Fruit fly (Drosophila melanogaster) whole organism, prepupa: Measurements from ENCODE around the gene CG42238.

ENCODE experiments used
- Blimp-1 ChIP-seq: fragments of 200-800 bp; sonication (Bioruptor generic); optimal IDR thresholded peaks from 3 replicates; lab custom pipeline; 2017; ENCODE audit warnings: missing biosample characterization, missing genetic modification characterization, mild to moderate bottlenecking, moderate library complexity, missing genetic modification reagents
- CG10631 ChIP-seq: fragments of 200-800 bp; sonication (Bioruptor generic); optimal IDR thresholded peaks from 2 replicates; lab custom pipeline; 2016; ENCODE audit warnings: missing biosample characterization, missing genetic modification characterization
- CG10669 ChIP-seq: fragments of 200-800 bp; sonication (Bioruptor generic); optimal IDR thresholded peaks from 3 replicates; lab custom pipeline; 2018; ENCODE audit warnings: missing biosample characterization, mild to moderate bottlenecking, missing genetic modification characterization, moderate library complexity
- CG15336 ChIP-seq: fragments of 200-800 bp; sonication (Bioruptor generic); IDR thresholded peaks from 2 replicates; pipeline ENCODE4 v1.3.6; 2022; ENCODE audit warnings: missing biosample characterization, missing genetic modification characterization
- CG1621 ChIP-seq: fragments of 200-800 bp; sonication (Bioruptor generic); optimal IDR thresholded peaks from 3 replicates; lab custom pipeline; 2018; ENCODE audit warnings: missing biosample characterization, mild to moderate bottlenecking, missing genetic modification characterization
- CG16779 ChIP-seq: fragments of 200-800 bp; sonication (Bioruptor generic); optimal IDR thresholded peaks from 3 replicates; lab custom pipeline; 2017; ENCODE audit warnings: missing biosample characterization, mild to moderate bottlenecking, missing genetic modification characterization
- CG31627 ChIP-seq: fragments of 200-800 bp; sonication (Bioruptor generic); optimal IDR thresholded peaks from 3 replicates; lab custom pipeline; 2016; ENCODE audit warnings: missing biosample characterization, missing genetic modification characterization
- CG34406 ChIP-seq: fragments of 200-800 bp; sonication (Bioruptor generic); optimal IDR thresholded peaks from 3 replicates; lab custom pipeline; 2016; ENCODE audit warnings: missing biosample characterization, missing genetic modification characterization
- CG3919 ChIP-seq: fragments of 200-800 bp; sonication (Bioruptor generic); optimal IDR thresholded peaks from 3 replicates; lab custom pipeline; 2016; ENCODE audit warnings: missing biosample characterization, missing genetic modification characterization
- CG6163 ChIP-seq: fragments of 200-800 bp; sonication (Bioruptor generic); IDR thresholded peaks from 3 replicates; pipeline ENCODE4 v1.3.6; 2022; ENCODE audit warnings: missing biosample characterization, missing genetic modification characterization
- CG6276 ChIP-seq: fragments of 200-800 bp; sonication (Bioruptor generic); optimal IDR thresholded peaks from 2 replicates; lab custom pipeline; 2017; ENCODE audit warnings: missing biosample characterization, mild to moderate bottlenecking, missing genetic modification characterization
- CG6792 ChIP-seq: fragments of 200-800 bp; sonication (Bioruptor generic); optimal IDR thresholded peaks from 3 replicates; lab custom pipeline; 2016; ENCODE audit warnings: missing biosample characterization, missing genetic modification characterization
- CG6808 ChIP-seq: fragments of 200-800 bp; sonication (Bioruptor generic); optimal IDR thresholded peaks from 3 replicates; lab custom pipeline; 2017; ENCODE audit warnings: missing biosample characterization, missing genetic modification characterization, mild to moderate bottlenecking, moderate library complexity, missing genetic modification reagents
- CG6854 ChIP-seq: fragments of 200-800 bp; sonication (Bioruptor generic); optimal IDR thresholded peaks from 2 replicates; lab custom pipeline; 2017; ENCODE audit warnings: missing biosample characterization, mild to moderate bottlenecking, missing genetic modification characterization
- CG8119 ChIP-seq: fragments of 200-800 bp; sonication (Bioruptor generic); IDR thresholded peaks from 3 replicates; pipeline ENCODE4 v1.3.6; 2022; ENCODE audit warnings: missing biosample characterization, missing genetic modification characterization
- CG8319 ChIP-seq: fragments of 200-800 bp; sonication (Bioruptor generic); optimal IDR thresholded peaks from 3 replicates; lab custom pipeline; 2016; ENCODE audit warnings: missing biosample characterization, missing genetic modification characterization
- CG8632 ChIP-seq: fragments of 200-800 bp; sonication (Bioruptor generic); optimal IDR thresholded peaks from 3 replicates; lab custom pipeline; 2016; ENCODE audit warnings: missing biosample characterization, missing genetic modification characterization
- Eip75B ChIP-seq: fragments of 200-800 bp; sonication (Bioruptor generic); optimal IDR thresholded peaks from 3 replicates; lab custom pipeline; 2016; ENCODE audit warnings: missing biosample characterization, missing genetic modification characterization
- Eip78C ChIP-seq: fragments of 200-800 bp; sonication (Bioruptor generic); peaks from one replicate; lab custom pipeline; 2016; ENCODE audit warnings: missing biosample characterization, missing genetic modification characterization
- Eip93F ChIP-seq: fragments of 200-800 bp; sonication (Bioruptor generic); optimal IDR thresholded peaks from 2 replicates; lab custom pipeline; 2016; ENCODE audit warnings: missing biosample characterization, mild to moderate bottlenecking, missing genetic modification characterization
- Ets96B ChIP-seq: fragments of 200-800 bp; optimal IDR thresholded peaks from 2 replicates; lab custom pipeline; 2019; ENCODE audit warnings: missing biosample characterization, mild to moderate bottlenecking, missing genetic modification characterization, moderate library complexity
- Gug ChIP-seq: fragments of 200-800 bp; sonication (Bioruptor generic); IDR thresholded peaks from 2 replicates; pipeline ENCODE4 v1.3.6; 2022; ENCODE audit warnings: missing biosample characterization, missing genetic modification characterization
- Hr38 ChIP-seq: sonication (Bioruptor generic); optimal IDR thresholded peaks from 2 replicates; lab custom pipeline; 2016; ENCODE audit warnings: missing biosample characterization, missing genetic modification characterization
- Hr39 ChIP-seq: fragments of 200-800 bp; sonication (Bioruptor generic); optimal IDR thresholded peaks from 2 replicates; lab custom pipeline; 2016; ENCODE audit warnings: missing biosample characterization, missing genetic modification characterization
- Lpt ChIP-seq: fragments of 200-800 bp; sonication (Bioruptor generic); optimal IDR thresholded peaks from 3 replicates; lab custom pipeline; 2016; ENCODE audit warnings: missing biosample characterization, missing genetic modification characterization
- OdsH ChIP-seq: fragments of 200-800 bp; sonication (Bioruptor generic); optimal IDR thresholded peaks from 3 replicates; lab custom pipeline; 2016; ENCODE audit warnings: missing biosample characterization, missing genetic modification characterization
- Smox ChIP-seq: fragments of 200-800 bp; sonication (Bioruptor generic); optimal IDR thresholded peaks from 3 replicates; lab custom pipeline; 2016; ENCODE audit warnings: missing biosample characterization, missing genetic modification characterization
- Sox14 ChIP-seq: fragments of 200-800 bp; sonication (Bioruptor generic); optimal IDR thresholded peaks from 3 replicates; lab custom pipeline; 2016; ENCODE audit warnings: missing biosample characterization, missing genetic modification characterization
- Sox15 ChIP-seq: fragments of 200-800 bp; sonication (Bioruptor generic); optimal IDR thresholded peaks from 3 replicates; lab custom pipeline; 2016; ENCODE audit warnings: missing biosample characterization, missing genetic modification characterization
- achi ChIP-seq: fragments of 200-800 bp; sonication (Bioruptor generic); optimal IDR thresholded peaks from 3 replicates; lab custom pipeline; 2016; ENCODE audit warnings: missing biosample characterization, missing genetic modification characterization
- cyc ChIP-seq: fragments of 200-800 bp; sonication (Bioruptor generic); optimal IDR thresholded peaks from 3 replicates; lab custom pipeline; 2016; ENCODE audit warnings: missing biosample characterization, missing genetic modification characterization
- eg ChIP-seq: fragments of 200-800 bp; sonication (Bioruptor generic); IDR thresholded peaks from 3 replicates; pipeline ENCODE4 v1.3.6; 2022; ENCODE audit warnings: missing biosample characterization, missing genetic modification characterization
- esn ChIP-seq: fragments of 200-800 bp; sonication (Bioruptor generic); optimal IDR thresholded peaks from 2 replicates; lab custom pipeline; 2016; ENCODE audit warnings: missing biosample characterization, mild to moderate bottlenecking, missing genetic modification characterization, moderate library complexity
- fd85E ChIP-seq: fragments of 200-800 bp; sonication (Bioruptor generic); optimal IDR thresholded peaks from 3 replicates; lab custom pipeline; 2016; ENCODE audit warnings: missing biosample characterization, missing genetic modification characterization
- fkh ChIP-seq: fragments of 200-800 bp; sonication (Bioruptor generic); optimal IDR thresholded peaks from 3 replicates; lab custom pipeline; 2017; ENCODE audit warnings: missing biosample characterization, mild to moderate bottlenecking, missing genetic modification characterization, moderate library complexity
- lz ChIP-seq: fragments of 200-800 bp; sonication (Bioruptor generic); optimal IDR thresholded peaks from 3 replicates; lab custom pipeline; 2016; ENCODE audit warnings: missing biosample characterization, missing genetic modification characterization
- net ChIP-seq: fragments of 200-800 bp; sonication (Bioruptor generic); optimal IDR thresholded peaks from 3 replicates; lab custom pipeline; 2016; ENCODE audit warnings: missing biosample characterization, missing genetic modification characterization
- pdm3 ChIP-seq: fragments of 200-800 bp; sonication (Bioruptor generic); optimal IDR thresholded peaks from 3 replicates; lab custom pipeline; 2016; ENCODE audit warnings: missing biosample characterization, missing genetic modification characterization
- salr ChIP-seq, 2 experiments: fragments of 200-800 bp; sonication (Bioruptor generic); optimal IDR thresholded peaks; 3 replicates each; lab custom pipeline; 2016 to 2018; ENCODE audit warnings: missing biosample characterization in 2 of 2, missing genetic modification characterization in 2 of 2, mild to moderate bottlenecking in 1 of 2
- spab ChIP-seq: fragments of 200-800 bp; sonication (Bioruptor generic); optimal IDR thresholded peaks from 2 replicates; lab custom pipeline; 2017; ENCODE audit warnings: missing biosample characterization, mild to moderate bottlenecking, missing genetic modification characterization, missing genetic modification reagents
- ss ChIP-seq, 2 experiments: fragments of 200-800 bp; sonication (Bioruptor generic); optimal IDR thresholded peaks; 2 replicates in 1 of 2; 3 replicates in 1 of 2; lab custom pipeline; 2017 to 2018; ENCODE audit warnings: mild to moderate bottlenecking in 2 of 2, missing biosample characterization in 2 of 2, missing genetic modification characterization in 2 of 2, moderate library complexity in 1 of 2
- svp ChIP-seq: fragments of 200-800 bp; sonication (Bioruptor generic); peaks from one replicate; lab custom pipeline; 2016; ENCODE audit warnings: missing biosample characterization, missing genetic modification characterization
- topi ChIP-seq: fragments of 200-800 bp; sonication (Bioruptor generic); optimal IDR thresholded peaks from 3 replicates; lab custom pipeline; 2016; ENCODE audit warnings: missing biosample characterization, missing genetic modification characterization

Gene CG42238

DNA sequence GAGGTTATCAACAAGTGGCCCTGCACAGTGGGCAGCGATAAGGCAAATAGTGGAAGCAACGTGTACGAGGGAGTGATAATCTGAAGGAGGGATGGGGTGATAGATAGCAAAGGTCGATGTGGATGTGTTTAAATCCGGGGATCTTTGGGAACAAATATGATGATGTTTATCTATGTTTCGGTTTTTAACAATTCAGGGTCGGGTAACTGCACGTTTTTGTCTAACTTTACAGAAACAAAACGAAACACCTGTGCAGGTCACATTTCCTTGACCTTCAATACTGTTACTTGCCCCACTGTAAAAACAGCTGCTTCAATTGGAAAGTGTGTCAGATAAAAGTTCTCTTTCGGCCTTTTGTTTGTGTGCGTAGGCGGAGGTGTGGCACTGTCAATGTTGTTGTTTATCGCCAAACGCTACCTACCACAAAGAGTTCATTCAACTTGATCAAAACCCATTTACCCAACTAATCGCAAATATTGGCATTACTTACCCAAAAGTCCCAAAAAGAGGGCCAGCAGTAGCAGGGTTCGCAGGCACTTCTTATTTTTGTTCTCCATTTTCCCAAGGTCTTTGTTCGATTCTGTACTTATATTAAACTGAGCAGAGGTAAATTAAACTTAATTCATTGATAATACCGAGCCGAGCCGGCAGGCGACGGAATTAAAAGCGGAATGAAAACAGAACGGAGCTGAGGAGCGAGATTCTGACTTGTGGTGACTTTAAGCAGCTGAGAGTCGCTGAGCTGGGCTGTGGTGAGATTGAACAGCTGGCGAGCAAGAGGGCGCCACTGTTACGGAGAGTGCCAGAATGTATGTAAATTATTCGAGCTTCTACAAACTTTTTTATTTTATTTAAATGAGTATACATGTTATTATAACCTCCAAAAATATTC lies 129.5 kb downstream of the CG42238 start, which contains the start of gene Mtp (continued):
- TF ChIP-seq cyc (GFP tag; lab: Kevin White, UChicago) = peak; percentile 81
- peak; percentile 77; the same call in 2 of the 3 replicates for TF ChIP-seq eg (GFP tag; lab: Robert Waterston, UW)
- TF ChIP-seq pdm3 (GFP tag; lab: Kevin White, UChicago) = peak; percentile 83
- TF ChIP-seq CG10631 (GFP tag; lab: Kevin White, UChicago) = peak; percentile 71
- TF ChIP-seq Eip78C = peak; percentile 95
- TF ChIP-seq lz (GFP tag; lab: Kevin White, UChicago) = peak; percentile 87
- peak; percentile 69 for TF ChIP-seq Ets96B
- peak; percentile 59; the same call in 1 of the 2 replicates for TF ChIP-seq Gug (GFP tag; lab: Robert Waterston, UW)
- TF ChIP-seq CG6854 (GFP tag; lab: Kevin White, UChicago) = peak; percentile 45
- no peak for TF ChIP-seq spab (GFP tag; lab: Kevin White, UChicago)
- TF ChIP-seq topi (GFP tag; lab: Kevin White, UChicago) = peak; percentile 85

DNA sequence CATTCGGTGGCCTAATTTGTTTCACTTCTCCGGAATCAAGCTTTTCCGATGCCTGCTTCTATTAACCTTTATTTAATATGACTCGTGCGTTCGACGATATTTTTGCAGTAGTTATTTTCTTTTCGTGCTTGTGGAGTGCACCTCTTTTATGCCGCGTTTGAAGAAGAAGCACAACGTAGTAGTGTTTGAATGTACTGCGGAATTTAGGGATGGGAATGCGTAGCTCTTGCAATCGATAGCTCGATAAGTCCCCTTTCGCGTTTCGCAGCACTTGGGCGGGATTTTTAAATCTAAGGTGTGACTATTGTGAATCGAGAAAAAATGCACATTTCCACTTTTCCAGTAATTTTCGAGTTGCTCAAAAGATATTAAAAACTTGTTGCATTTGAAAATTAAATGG lies 133.2 kb downstream of the CG42238 start, which contains the start of the genes CG43739 and sky:
Gene CG43739 (minus strand): TSS at position 199 of the 400 bp plus-strand sequence.
Gene sky (minus strand): TSS at position 199 of the 400 bp plus-strand sequence.
- TF ChIP-seq Sox14 (GFP tag; lab: Kevin White, UChicago) (peak; percentile 33), CG6276 (peak; percentile 94), fkh (peak; percentile 80), CG31627 (GFP tag; lab: Kevin White, UChicago) (peak; percentile 19), Hr39 (peak; percentile 6), CG8119 (no peak), CG15336 (GFP tag; lab: Robert Waterston, UW) (0 out of 2 replicates have a peak, but pooled peaks have one; percentile 6), CG6163 (peak; percentile 5; the same call in 1 of the 3 replicates), lz (GFP tag; lab: Kevin White, UChicago) (peak; percentile 31), esn (GFP tag; lab: Kevin White, UChicago) (peak; percentile 40), CG34406 (GFP tag; lab: Kevin White, UChicago) (no peak), Sox15 (GFP tag; lab: Kevin White, UChicago) (no peak), Eip75B (GFP tag; lab: Kevin White, UChicago) (peak; percentile 2), CG6854 (GFP tag; lab: Kevin White, UChicago) (no peak), CG3919 (peak; percentile 30), CG1621 (peak; percentile 38), topi (GFP tag; lab: Kevin White, UChicago) (peak; percentile 12), cyc (GFP tag; lab: Kevin White, UChicago) (peak; percentile 2)

DNA sequence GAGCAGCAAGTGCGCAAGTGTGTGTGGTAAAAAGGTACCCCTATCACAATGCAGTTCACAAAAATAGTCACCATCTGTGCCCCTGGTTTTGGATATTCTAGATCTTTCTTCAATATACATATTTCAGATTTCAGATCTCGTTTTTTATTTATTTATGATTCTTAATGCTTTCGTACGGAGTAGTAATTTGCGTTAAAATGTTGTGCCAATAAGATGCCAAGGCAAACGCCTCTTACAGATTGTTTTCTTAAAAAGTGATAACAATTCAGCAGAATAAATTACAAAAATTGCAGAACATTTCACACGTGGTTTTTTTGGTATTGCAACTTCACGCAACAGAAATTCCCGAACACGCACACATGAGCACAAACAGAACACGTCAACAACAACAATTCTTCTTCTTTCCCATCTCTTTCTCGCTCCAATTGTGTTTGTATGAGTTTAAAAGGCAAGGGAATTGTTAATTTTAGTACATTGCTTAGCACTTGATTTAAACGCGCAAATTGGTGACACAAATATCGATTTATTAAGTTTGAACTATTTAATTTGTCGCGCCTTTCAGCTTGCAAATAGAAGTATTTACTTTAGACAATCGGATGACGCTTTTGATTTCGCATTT lies 133.8 kb downstream of the CG42238 start:
- TF ChIP-seq OdsH (GFP tag; lab: Kevin White, UChicago) (peak; percentile 78), Hr39 (peak; percentile 75), CG10669 (no peak), CG3919 (peak; percentile 77), CG8319 (GFP tag; lab: Kevin White, UChicago) (no peak), CG6792 (GFP tag; lab: Kevin White, UChicago) (peak; percentile 66), Gug (GFP tag; lab: Robert Waterston, UW) (peak; percentile 63), CG6854 (GFP tag; lab: Kevin White, UChicago) (peak; percentile 33), fd85E (no peak), Smox (GFP tag; lab: Kevin White, UChicago) (peak; percentile 77), CG8632 (GFP tag; lab: Kevin White, UChicago) (peak; percentile 64), CG10631 (GFP tag; lab: Kevin White, UChicago) (peak; percentile 55), cyc (GFP tag; lab: Kevin White, UChicago) (peak; percentile 68), CG16779 (tag; lab: Kevin White, UChicago) (peak; percentile 54), CG6808 (GFP tag; lab: Kevin White, UChicago) (no peak), ss (GFP tag; optimal IDR thresholded peaks at IDR 0.05; lab: Kevin White, UChicago) (peak; percentile 64 to 72), salr (GFP tag; optimal IDR thresholded peaks at IDR 0.05; lab: Kevin White, UChicago) (peak in 1 of 2 experiments; percentile 32), svp (GFP tag; lab: Kevin White, UChicago) (peak; percentile 90), Blimp-1 (no peak), Lpt (GFP tag; lab: Kevin White, UChicago) (peak; percentile 79), CG6163 (peak; percentile 89), achi (GFP tag; lab: Kevin White, UChicago) (peak; percentile 70), Eip93F (GFP tag; lab: Kevin White, UChicago) (no peak), net (GFP tag; lab: Kevin White, UChicago) (peak; percentile 60), CG8119 (peak; percentile 90), Hr38 (GFP tag; lab: Kevin White, UChicago) (peak; percentile 44), CG15336 (GFP tag; lab: Robert Waterston, UW) (peak; percentile 93), eg (GFP tag; lab: Robert Waterston, UW) (peak; percentile 81), CG34406 (GFP tag; lab: Kevin White, UChicago) (peak; percentile 66)
